Worm (Caenorhabditis elegans): ENCODE data around the gene iars-1.

- TF ChIP-seq snpc-4 (tag; optimal IDR thresholded peaks at IDR 0.05) (no peak), pha-4 (tag; optimal IDR thresholded peaks at IDR 0.05) (no peak)
Measured at ce11 chrIV:10409377-10409776, 41.0 kb downstream of the iars-1 start, which contains the start of gene rfk-1.

Measured in whole organism, mixed stage, embryonic.